Fruit fly (Drosophila melanogaster) whole organism, embryonic: ENCODE measurements around the gene CG7742.

Source experiments
- Blimp-1 ChIP-seq: fragments of 200-800 bp; sonication (Bioruptor generic); optimal IDR thresholded peaks from 3 replicates; lab custom pipeline; 2018; ENCODE audit warnings: missing biosample characterization, missing genetic modification characterization, mild to moderate bottlenecking, moderate library complexity, missing genetic modification reagents
- CG10366 ChIP-seq: fragments of 200-800 bp; sonication (Bioruptor generic); IDR thresholded peaks from 2 replicates; pipeline ENCODE4 v1.3.6; 2022; ENCODE audit warnings: missing biosample characterization, missing genetic modification characterization
- CG10543 ChIP-seq: fragments of 200-800 bp; sonication (Bioruptor generic); optimal IDR thresholded peaks from 3 replicates; lab custom pipeline; 2017; ENCODE audit warnings: missing biosample characterization, mild to moderate bottlenecking, missing genetic modification characterization, moderate library complexity
- CG11085 ChIP-seq: fragments of 200-800 bp; sonication (Bioruptor generic); IDR thresholded peaks from 2 replicates; pipeline ENCODE4 v1.3.6; 2022; ENCODE audit warnings: missing biosample characterization, missing genetic modification characterization
- CG12744 ChIP-seq: fragments of 200-800 bp; sonication (Bioruptor generic); optimal IDR thresholded peaks from 2 replicates; lab custom pipeline; 2016; ENCODE audit warnings: missing biosample characterization, missing genetic modification characterization
- CG13296 ChIP-seq: fragments of 200-800 bp; sonication (Bioruptor generic); optimal IDR thresholded peaks from 3 replicates; lab custom pipeline; 2018; ENCODE audit warnings: missing biosample characterization, mild to moderate bottlenecking, missing genetic modification characterization
- CG13775 ChIP-seq: fragments of 200-800 bp; sonication (Bioruptor generic); optimal IDR thresholded peaks from 3 replicates; lab custom pipeline; 2017; ENCODE audit warnings: missing biosample characterization, mild to moderate bottlenecking, missing genetic modification characterization
- CG16779 ChIP-seq: fragments of 200-800 bp; sonication (Bioruptor generic); IDR thresholded peaks from 2 replicates; pipeline ENCODE4 v1.3.6; 2022; ENCODE audit warnings: missing biosample characterization, missing genetic modification characterization
- CG17361 ChIP-seq: fragments of 200-800 bp; sonication (Bioruptor generic); IDR thresholded peaks from 3 replicates; pipeline ENCODE4 v1.3.6; 2022; ENCODE audit warnings: missing biosample characterization, missing genetic modification characterization
- CG18476 ChIP-seq: fragments of 200-800 bp; sonication (Bioruptor generic); optimal IDR thresholded peaks from 2 replicates; lab custom pipeline; 2016; ENCODE audit warnings: missing biosample characterization, mild to moderate bottlenecking, missing genetic modification characterization
- CG2678 ChIP-seq: fragments of 200-800 bp; sonication (Bioruptor generic); optimal IDR thresholded peaks from 3 replicates; lab custom pipeline; 2019; ENCODE audit warnings: missing biosample characterization, mild to moderate bottlenecking, missing genetic modification characterization, moderate library complexity
- CG6254 ChIP-seq: fragments of 200-800 bp; sonication (Bioruptor generic); optimal IDR thresholded peaks from 3 replicates; lab custom pipeline; 2017; ENCODE audit warnings: mild to moderate bottlenecking, missing biosample characterization, missing genetic modification reagents, missing genetic modification characterization
- CG6765 ChIP-seq: fragments of 200-800 bp; sonication (Bioruptor generic); optimal IDR thresholded peaks from 3 replicates; lab custom pipeline; 2017; ENCODE audit warnings: missing biosample characterization, mild to moderate bottlenecking, missing genetic modification characterization
- CG6791 ChIP-seq: fragments of 200-800 bp; sonication (Bioruptor generic); IDR thresholded peaks from 3 replicates; pipeline ENCODE4 v1.3.6; 2022; ENCODE audit warnings: missing biosample characterization, missing genetic modification characterization; ENCODE audit not compliant: partially characterized antibody
- CG7928 ChIP-seq: fragments of 200-800 bp; sonication (Bioruptor generic); optimal IDR thresholded peaks from 2 replicates; lab custom pipeline; 2017; ENCODE audit warnings: missing biosample characterization, mild to moderate bottlenecking, missing genetic modification characterization
- CG8281 ChIP-seq: fragments of 200-800 bp; sonication (Bioruptor generic); optimal IDR thresholded peaks from 2 replicates; lab custom pipeline; 2018; ENCODE audit warnings: missing biosample characterization, mild to moderate bottlenecking, missing genetic modification characterization, moderate library complexity
- CG8359 ChIP-seq: fragments of 200-800 bp; sonication (Bioruptor generic); optimal IDR thresholded peaks from 2 replicates; lab custom pipeline; 2017; ENCODE audit warnings: missing biosample characterization, mild to moderate bottlenecking, missing genetic modification characterization, borderline replicate concordance
- Dek ChIP-seq: fragments of 200-800 bp; sonication (Bioruptor generic); optimal IDR thresholded peaks from 3 replicates; lab custom pipeline; 2019; ENCODE audit warnings: missing biosample characterization, mild to moderate bottlenecking, missing genetic modification characterization, moderate library complexity
- Dip2 ChIP-seq: fragments of 200-800 bp; sonication (Bioruptor generic); IDR thresholded peaks from 2 replicates; pipeline ENCODE4 v1.3.6; 2022; ENCODE audit warnings: missing biosample characterization, missing genetic modification characterization
- ERR ChIP-seq: fragments of 200-800 bp; sonication (Bioruptor generic); optimal IDR thresholded peaks from 2 replicates; lab custom pipeline; 2016; ENCODE audit warnings: missing biosample characterization, missing genetic modification characterization
- Hand ChIP-seq: fragments of 200-800 bp; sonication (Bioruptor generic); optimal IDR thresholded peaks from 2 replicates; lab custom pipeline; 2017; ENCODE audit warnings: mild to moderate bottlenecking, missing biosample characterization, missing genetic modification reagents, missing genetic modification characterization
- Hey ChIP-seq: fragments of 200-800 bp; sonication (Bioruptor generic); optimal IDR thresholded peaks from 3 replicates; lab custom pipeline; 2018; ENCODE audit warnings: missing biosample characterization, mild to moderate bottlenecking, missing genetic modification characterization
- Kr ChIP-seq: fragments of 200-800 bp; sonication (Bioruptor generic); optimal IDR thresholded peaks from 2 replicates; lab custom pipeline; 2017; ENCODE audit warnings: missing biosample characterization, mild to moderate bottlenecking, missing genetic modification characterization
- Lpt ChIP-seq: fragments of >200 bp; optimal IDR thresholded peaks from 2 replicates; lab custom pipeline; 2018; ENCODE audit warnings: missing biosample characterization, missing genetic modification characterization
- Med ChIP-seq: fragments of 200-800 bp; sonication (Bioruptor generic); peaks from one replicate; lab custom pipeline; 2016; ENCODE audit warnings: missing biosample characterization, missing genetic modification characterization, mild to moderate bottlenecking, inconsistent platforms, moderate library complexity
- Mrtf ChIP-seq: fragments of 200-800 bp; sonication (Bioruptor generic); IDR thresholded peaks from 3 replicates; pipeline ENCODE4 v1.3.6; 2022; ENCODE audit warnings: missing biosample characterization, missing genetic modification characterization
- Pdp1 ChIP-seq, 2 experiments: fragments of 200-800 bp; sonication (Bioruptor generic); optimal IDR thresholded peaks; 3 replicates each; lab custom pipeline; 2016; ENCODE audit warnings: missing biosample characterization in 2 of 2, missing genetic modification characterization in 2 of 2, mild to moderate bottlenecking in 1 of 2, moderate library complexity in 1 of 2
- Ravus ChIP-seq: fragments of 200-800 bp; sonication (Bioruptor generic); IDR thresholded peaks from 2 replicates; pipeline ENCODE4 v1.3.6; 2022; ENCODE audit warnings: missing biosample characterization, missing genetic modification characterization
- Sry-β ChIP-seq: fragments of 200-800 bp; sonication (Bioruptor generic); optimal IDR thresholded peaks from 2 replicates; lab custom pipeline; 2018; ENCODE audit warnings: missing biosample characterization, mild to moderate bottlenecking, missing genetic modification characterization, moderate library complexity
- Stat92E ChIP-seq, 3 experiments: fragments of >200 bp in 2 of 3; fragments of 200-800 bp in 1 of 3; sonication (Bioruptor generic) in 1 of 3; optimal IDR thresholded peaks; 2 replicates each; lab custom pipeline; 2017 to 2019; ENCODE audit warnings: missing biosample characterization in 3 of 3, missing genetic modification characterization in 3 of 3, mild to moderate bottlenecking in 1 of 3, moderate library complexity in 1 of 3
- Trl ChIP-seq, 3 experiments: fragments of >200 bp in 2 of 3; fragments of 200-800 bp in 1 of 3; sonication (Bioruptor generic) in 1 of 3; optimal IDR thresholded peaks; 2 replicates in 1 of 3; 3 replicates in 2 of 3; lab custom pipeline; 2016 to 2017; ENCODE audit warnings: missing biosample characterization in 1 of 3, missing genetic modification characterization in 1 of 3
- abd-A ChIP-seq: fragments of 200-800 bp; sonication (Bioruptor generic); optimal IDR thresholded peaks from 3 replicates; lab custom pipeline; 2019; ENCODE audit warnings: missing biosample characterization, mild to moderate bottlenecking, missing genetic modification characterization, moderate library complexity
- chm ChIP-seq: fragments of 200-800 bp; sonication (Bioruptor generic); IDR thresholded peaks from 2 replicates; pipeline ENCODE4 v1.3.6; 2022; ENCODE audit warnings: missing biosample characterization, missing genetic modification characterization
- ci ChIP-seq: fragments of 200-800 bp; sonication (Bioruptor generic); IDR thresholded peaks from 3 replicates; pipeline ENCODE4 v1.3.6; 2022; ENCODE audit warnings: missing biosample characterization, missing genetic modification characterization
- gcm ChIP-seq: fragments of 200-800 bp; sonication (Bioruptor generic); optimal IDR thresholded peaks from 2 replicates; lab custom pipeline; 2019; ENCODE audit warnings: missing biosample characterization, mild to moderate bottlenecking, missing genetic modification characterization, moderate library complexity
- grau ChIP-seq: fragments of 200-800 bp; optimal IDR thresholded peaks from 3 replicates; lab custom pipeline; 2019; ENCODE audit warnings: missing biosample characterization, mild to moderate bottlenecking, missing genetic modification characterization, moderate library complexity
- gsb-n ChIP-seq: fragments of 200-800 bp; sonication (Bioruptor generic); optimal IDR thresholded peaks from 3 replicates; lab custom pipeline; 2018; ENCODE audit warnings: missing biosample characterization, mild to moderate bottlenecking, missing genetic modification characterization
- h ChIP-seq: fragments of >200 bp; optimal IDR thresholded peaks from 2 replicates; lab custom pipeline; 2017
- ham ChIP-seq: fragments of 200-800 bp; sonication (Bioruptor generic); IDR thresholded peaks from 2 replicates; pipeline ENCODE4 v1.3.6; 2022; ENCODE audit warnings: missing biosample characterization, missing genetic modification characterization
- jigr1 ChIP-seq: fragments of 200-800 bp; sonication (Bioruptor generic); IDR thresholded peaks from 3 replicates; pipeline ENCODE4 v1.3.6; 2022; ENCODE audit warnings: missing biosample characterization, missing genetic modification characterization
- kni ChIP-seq: fragments of 200-800 bp; sonication (Bioruptor generic); optimal IDR thresholded peaks from 3 replicates; lab custom pipeline; 2017; ENCODE audit warnings: mild to moderate bottlenecking, missing biosample characterization, missing genetic modification reagents, missing genetic modification characterization
- mld ChIP-seq: fragments of 200-800 bp; sonication (Bioruptor generic); IDR thresholded peaks from 3 replicates; pipeline ENCODE4 v1.3.6; 2022; ENCODE audit warnings: missing biosample characterization, missing genetic modification characterization; ENCODE audit not compliant: partially characterized antibody
- nom ChIP-seq: fragments of 200-800 bp; sonication (Bioruptor generic); optimal IDR thresholded peaks from 2 replicates; lab custom pipeline; 2017; ENCODE audit warnings: missing biosample characterization, missing genetic modification characterization, mild to moderate bottlenecking, moderate library complexity, missing genetic modification reagents
- pan ChIP-seq, 4 experiments: fragments of >200 bp in 3 of 4; fragments of 200-800 bp in 1 of 4; sonication (Bioruptor generic) in 1 of 4; optimal IDR thresholded peaks in 3 of 4; IDR thresholded peaks in 1 of 4; 2 replicates each; pipeline versions ENCODE4 v1.3.6 to Lab custom; 2017 to 2022; ENCODE audit warnings: missing biosample characterization in 2 of 4, missing genetic modification characterization in 2 of 4, mixed read lengths in 1 of 4
- peb ChIP-seq: fragments of 200-800 bp; sonication (Bioruptor generic); IDR thresholded peaks from 2 replicates; pipeline ENCODE4 v1.3.6; 2022; ENCODE audit warnings: missing biosample characterization, missing genetic modification characterization
- ranshi ChIP-seq: fragments of 200-800 bp; sonication (Bioruptor generic); IDR thresholded peaks from 2 replicates; pipeline ENCODE4 v1.3.6; 2022; ENCODE audit warnings: missing biosample characterization, missing genetic modification characterization
- ro ChIP-seq: fragments of 200-800 bp; sonication (Bioruptor generic); IDR thresholded peaks from 2 replicates; pipeline ENCODE4 v1.3.6; 2022; ENCODE audit warnings: missing biosample characterization, missing genetic modification characterization

The CG7742 gene

dm6 chr2L:5238567-5238925 is 23.7 kb upstream of the CG7742 start (continued):
- TF ChIP-seq Lpt (GFP tag; lab: Kevin White, UChicago): no peak
- peak; percentile 32 for TF ChIP-seq CG10543 (GFP tag; lab: Kevin White, UChicago)
- peak in 1 of 2 experiments; percentile 10 for TF ChIP-seq Trl (optimal IDR thresholded peaks at IDR 0.05; lab: Kevin White, UChicago)
- no peak for TF ChIP-seq Trl (GFP tag; optimal IDR thresholded peaks at IDR 0.05; lab: Kevin White, UChicago)
- TF ChIP-seq ro: no peak
- TF ChIP-seq abd-A (tag; lab: Kevin White, UChicago): peak; percentile 4
- no peak for TF ChIP-seq CG8281
- no peak for TF ChIP-seq CG18476 (GFP tag; lab: Kevin White, UChicago)
- 0 out of 3 replicates have a peak, but pooled peaks have one; percentile 19 for TF ChIP-seq CG17361 (GFP tag; lab: Robert Waterston, UW)
- peak; percentile 55 for TF ChIP-seq nom (GFP tag; lab: Kevin White, UChicago)
- no peak for TF ChIP-seq Stat92E (GFP tag; optimal IDR thresholded peaks at IDR 0.05; lab: Kevin White, UChicago)
- no peak for TF ChIP-seq Blimp-1 (GFP tag; lab: Kevin White, UChicago)
- TF ChIP-seq CG16779 (GFP tag; lab: Robert Waterston, UW): no peak
- 0 out of 2 replicates have a peak, but pooled peaks have one; percentile 36 for TF ChIP-seq chm
- TF ChIP-seq peb: no peak
- no peak for TF ChIP-seq jigr1 (GFP tag; lab: Robert Waterston, UW)
- no peak for TF ChIP-seq CG6254
- no peak for TF ChIP-seq Dek (tag; lab: Kevin White, UChicago)
- TF ChIP-seq Sry-β (GFP tag; lab: Kevin White, UChicago): no peak
- no peak for TF ChIP-seq pan (optimal IDR thresholded peaks at IDR 0.05; lab: Kevin White, UChicago)
- TF ChIP-seq pan (GFP tag; optimal IDR thresholded peaks at IDR 0.05 in 1 of 2, IDR thresholded peaks at IDR 0.05 in 1 of 2): no peak
- TF ChIP-seq CG6791: peak; percentile 30; the same call in 1 of the 3 replicates
- TF ChIP-seq grau (tag; lab: Kevin White, UChicago): no peak
- TF ChIP-seq Med (GFP tag; lab: Kevin White, UChicago): peak; percentile 48
- TF ChIP-seq gcm (GFP tag; lab: Kevin White, UChicago): peak; percentile 20
- no peak for TF ChIP-seq Hey (tag; lab: Kevin White, UChicago)
- no peak for TF ChIP-seq Mrtf (GFP tag; lab: Robert Waterston, UW)
- TF ChIP-seq Pdp1 (GFP tag; optimal IDR thresholded peaks at IDR 0.05; lab: Kevin White, UChicago): no peak
- TF ChIP-seq CG11085 (GFP tag; lab: Robert Waterston, UW): no peak
- no peak for TF ChIP-seq CG2678
- TF ChIP-seq Hand (GFP tag; lab: Kevin White, UChicago): no peak
- peak; percentile 61 for TF ChIP-seq Kr (GFP tag; lab: Kevin White, UChicago)
- peak; percentile 38 for TF ChIP-seq kni
- no peak for TF ChIP-seq CG13296 (GFP tag; lab: Kevin White, UChicago)
- no peak for TF ChIP-seq h (lab: Kevin White, UChicago)
- TF ChIP-seq CG6765 (GFP tag; lab: Kevin White, UChicago): no peak
- peak; percentile 43 for TF ChIP-seq gsb-n (tag; lab: Kevin White, UChicago)
- no peak for TF ChIP-seq Ravus
- TF ChIP-seq CG10366 (GFP tag; lab: Robert Waterston, UW): peak; percentile 5; the same call in 1 of the 2 replicates
- TF ChIP-seq ERR (GFP tag; lab: Kevin White, UChicago): no peak
- no peak for TF ChIP-seq ranshi
- no peak for TF ChIP-seq CG7928
- no peak for TF ChIP-seq CG13775 (GFP tag; lab: Kevin White, UChicago)
- peak; percentile 82 for TF ChIP-seq CG8359 (GFP tag; lab: Kevin White, UChicago)
- TF ChIP-seq ci (GFP tag; lab: Robert Waterston, UW): no peak
- TF ChIP-seq mld: no peak
- no peak for TF ChIP-seq ham (GFP tag; lab: Robert Waterston, UW)
- TF ChIP-seq CG12744 (GFP tag; lab: Kevin White, UChicago): no peak
- TF ChIP-seq Dip2 (GFP tag; lab: Robert Waterston, UW): no peak
- TF ChIP-seq, all 482 proteins: peak for 23
